Worm (Caenorhabditis elegans): ENCODE data around the gene F56A11.5.

ce11 chrIV:615244-615643 lies 44.6 kb upstream of the F56A11.5 start, which contains the start of gene C18H7.1:
- TF ChIP-seq zip-8 (tag; optimal IDR thresholded peaks at IDR 0.05) (no peak), nhr-76 (tag; optimal IDR thresholded peaks at IDR 0.05) (no peak), unc-62 (GFP tag; optimal IDR thresholded peaks at IDR 0.05) (no peak)
